Worm (Caenorhabditis elegans) whole organism, L1 larva: ENCODE data around the gene srx-119.
A peak's percentile ranks its signal among the peaks of the same experiment; 100 is the strongest.
"Not testable (repeated sequence)": the region's sequence is repeated elsewhere in the genome, so short reads cannot be mapped to it uniquely, and the experiment has no call there.

Experiments used
- C16A3.4 ChIP-seq: fragments of 150-350 bp; optimal IDR thresholded peaks from 2 replicates; lab custom pipeline; 2014; ENCODE audit warnings: missing biosample characterization, missing genetic modification characterization
- aha-1 ChIP-seq: fragments of 150-350 bp; optimal IDR thresholded peaks from 2 replicates; lab custom pipeline; 2014; ENCODE audit warnings: missing biosample characterization, missing genetic modification characterization
- alr-1 ChIP-seq: fragments of 200-800 bp; sonication (Bioruptor generic); optimal IDR thresholded peaks from 2 replicates; lab custom pipeline; 2018; ENCODE audit warnings: borderline replicate concordance, mild to moderate bottlenecking, missing genetic modification characterization, missing compliant biosample characterization
- ceh-82 ChIP-seq, 3 experiments: fragments of 150-350 bp in 1 of 3; sonication (generic microtip) in 2 of 3; optimal IDR thresholded peaks; 2 replicates each; lab custom pipeline; 2014 to 2017; ENCODE audit warnings: missing biosample characterization in 3 of 3, missing genetic modification characterization in 3 of 3
- ceh-88 ChIP-seq: fragments of 200-800 bp; sonication (Bioruptor generic); IDR thresholded peaks from 2 replicates; pipeline ENCODE4 v1.3.6; 2022; ENCODE audit warnings: missing genetic modification characterization, missing compliant biosample characterization
- ces-1 ChIP-seq: fragments of 150-350 bp; optimal IDR thresholded peaks from 2 replicates; lab custom pipeline; 2014; ENCODE audit warnings: missing biosample characterization, missing genetic modification reagents, missing genetic modification characterization
- dpl-1 ChIP-seq, 3 experiments: fragments of 150-350 bp in 2 of 3; sonication (generic microtip) in 1 of 3; optimal IDR thresholded peaks; 2 replicates each; lab custom pipeline; 2014 to 2017; ENCODE audit warnings: missing biosample characterization in 3 of 3, missing genetic modification characterization in 3 of 3, missing genetic modification reagents in 3 of 3
- dsc-1 ChIP-seq: sonication (generic microtip); optimal IDR thresholded peaks from 2 replicates; lab custom pipeline; 2016; ENCODE audit warnings: mild to moderate bottlenecking, missing genetic modification characterization, missing compliant biosample characterization
- efl-3 ChIP-seq: fragments of 200-800 bp; sonication (Bioruptor generic); optimal IDR thresholded peaks from 2 replicates; lab custom pipeline; 2018; ENCODE audit warnings: mild to moderate bottlenecking, missing genetic modification characterization, missing compliant biosample characterization
- egl-27 ChIP-seq, 2 experiments: fragments of 150-350 bp in 1 of 2; sonication (generic microtip); optimal IDR thresholded peaks; 3 replicates each; lab custom pipeline; 2017 to 2018; ENCODE audit warnings: missing biosample characterization in 2 of 2, missing genetic modification characterization in 2 of 2, missing genetic modification reagents in 2 of 2
- ets-5 ChIP-seq: fragments of 200-800 bp; sonication (Bioruptor generic); IDR thresholded peaks from 2 replicates; pipeline ENCODE4 v1.3.6; 2022; ENCODE audit warnings: missing genetic modification characterization, missing compliant biosample characterization
- fkh-10 ChIP-seq: sonication (generic microtip); optimal IDR thresholded peaks from 2 replicates; lab custom pipeline; 2017; ENCODE audit warnings: missing biosample characterization, missing genetic modification reagents, missing genetic modification characterization
- fkh-4 ChIP-seq: sonication (generic microtip); optimal IDR thresholded peaks from 2 replicates; lab custom pipeline; 2016; ENCODE audit warnings: missing compliant biosample characterization, missing genetic modification characterization, borderline replicate concordance
- hlh-17 ChIP-seq: fragments of 200-800 bp; sonication (Bioruptor generic); optimal IDR thresholded peaks from 2 replicates; lab custom pipeline; 2018; ENCODE audit warnings: missing genetic modification characterization, mild to moderate bottlenecking, missing compliant biosample characterization, moderate library complexity, borderline replicate concordance
- hlh-4 ChIP-seq: sonication (generic microtip); optimal IDR thresholded peaks from 2 replicates; lab custom pipeline; 2016; ENCODE audit warnings: mild to moderate bottlenecking, missing genetic modification characterization, missing compliant biosample characterization
- hpl-2 ChIP-seq: fragments of 150-350 bp; optimal IDR thresholded peaks from 2 replicates; lab custom pipeline; 2014; ENCODE audit warnings: missing biosample characterization, missing genetic modification reagents, missing genetic modification characterization
- lin-13 ChIP-seq: fragments of 150-350 bp; optimal IDR thresholded peaks from 2 replicates; lab custom pipeline; 2014; ENCODE audit warnings: missing biosample characterization, missing genetic modification reagents, missing genetic modification characterization
- mab-9 ChIP-seq: fragments of 200-800 bp; sonication (Bioruptor generic); IDR thresholded peaks from 2 replicates; pipeline ENCODE4 v1.3.6; 2022; ENCODE audit warnings: missing genetic modification reagents, missing genetic modification characterization, missing compliant biosample characterization
- mdl-1 ChIP-seq, 2 experiments: fragments of 150-350 bp; optimal IDR thresholded peaks; 2 replicates each; lab custom pipeline; 2014 to 2017; ENCODE audit warnings: missing biosample characterization in 2 of 2, missing genetic modification characterization in 2 of 2, inconsistent platforms in 1 of 2
- mep-1 ChIP-seq: fragments of 150-350 bp; optimal IDR thresholded peaks from 2 replicates; lab custom pipeline; 2014; ENCODE audit warnings: missing biosample characterization, missing genetic modification characterization
- nhr-12 ChIP-seq: sonication (generic microtip); optimal IDR thresholded peaks from 2 replicates; lab custom pipeline; 2017; ENCODE audit warnings: missing biosample characterization, missing genetic modification characterization
- nhr-19 ChIP-seq: fragments of 200-800 bp; sonication (Bioruptor generic); conservative IDR thresholded peaks from 2 replicates; pipeline ENCODE4 v1.3.6; 2022; ENCODE audit warnings: missing genetic modification characterization, missing compliant biosample characterization
- nhr-28 ChIP-seq: fragments of 150-350 bp; optimal IDR thresholded peaks from 2 replicates; lab custom pipeline; 2014; ENCODE audit warnings: missing biosample characterization, missing genetic modification characterization
- nhr-71 ChIP-seq: sonication (generic microtip); optimal IDR thresholded peaks from 2 replicates; lab custom pipeline; 2016; ENCODE audit warnings: mild to moderate bottlenecking, missing genetic modification characterization, moderate library complexity, missing compliant biosample characterization
- nhr-85 ChIP-seq: sonication (generic microtip); peaks from one replicate; lab custom pipeline; 2016; ENCODE audit warnings: missing genetic modification characterization, inconsistent platforms, missing compliant biosample characterization
- pag-3 ChIP-seq: sonication (generic microtip); optimal IDR thresholded peaks from 2 replicates; lab custom pipeline; 2017; ENCODE audit warnings: missing genetic modification characterization, mild to moderate bottlenecking, missing compliant biosample characterization, antibody characterized with exemption, borderline replicate concordance; ENCODE audit not compliant: insufficient read depth
- pqm-1 ChIP-seq: sonication (generic microtip); optimal IDR thresholded peaks from 3 replicates; lab custom pipeline; 2017; ENCODE audit warnings: missing biosample characterization, missing genetic modification characterization
- snu-23 ChIP-seq: sonication (generic microtip); optimal IDR thresholded peaks from 2 replicates; lab custom pipeline; 2016; ENCODE audit warnings: missing genetic modification characterization, missing compliant biosample characterization
- sox-4 ChIP-seq: sonication (generic microtip); optimal IDR thresholded peaks from 2 replicates; lab custom pipeline; 2016; ENCODE audit warnings: missing genetic modification characterization, missing compliant biosample characterization
- swsn-7 ChIP-seq: sonication (generic microtip); optimal IDR thresholded peaks from 2 replicates; lab custom pipeline; 2016; ENCODE audit warnings: missing genetic modification characterization, missing compliant biosample characterization
- unc-130 ChIP-seq: fragments of 150-350 bp; optimal IDR thresholded peaks from 2 replicates; lab custom pipeline; 2017; ENCODE audit warnings: missing biosample characterization, missing genetic modification characterization, inconsistent platforms
- unc-30 ChIP-seq: sonication (generic microtip); optimal IDR thresholded peaks from 2 replicates; lab custom pipeline; 2017; ENCODE audit warnings: missing biosample characterization, missing genetic modification characterization
- unc-86 ChIP-seq: sonication (generic microtip); optimal IDR thresholded peaks from 2 replicates; lab custom pipeline; 2016; ENCODE audit warnings: missing genetic modification characterization, missing compliant biosample characterization
- unc-98 ChIP-seq: fragments of 200-800 bp; sonication (Bioruptor generic); IDR thresholded peaks from 2 replicates; pipeline ENCODE4 v1.3.6; 2022; ENCODE audit warnings: missing genetic modification characterization, missing compliant biosample characterization
- vab-15 ChIP-seq: sonication (generic microtip); optimal IDR thresholded peaks from 2 replicates; lab custom pipeline; 2017; ENCODE audit warnings: missing genotype, mild to moderate bottlenecking, missing genetic modification characterization, missing compliant biosample characterization
- xbp-1 ChIP-seq: sonication (generic microtip); optimal IDR thresholded peaks from 2 replicates; lab custom pipeline; 2016; ENCODE audit warnings: missing genetic modification characterization, missing compliant biosample characterization
- zag-1 ChIP-seq: fragments of 150-350 bp; optimal IDR thresholded peaks from 2 replicates; lab custom pipeline; 2014; ENCODE audit warnings: missing biosample characterization, missing genetic modification characterization

Gene srx-119

ce11 chrII:12519616-12520015 is 8.4 kb upstream of the srx-119 start, which contains the start of gene ceh-99:
Gene ceh-99 (plus strand): TSS chrII:12519981.
- TF ChIP-seq unc-30 (tag; lab: Kevin White, UChicago) = no peak
- no peak for TF ChIP-seq xbp-1 (tag; lab: Kevin White, UChicago)
- TF ChIP-seq sox-4 = no peak
- TF ChIP-seq swsn-7 (tag; lab: Kevin White, UChicago) = no peak
- no peak for TF ChIP-seq ceh-88 (GFP tag; lab: Robert Waterston, UW)
- no peak for TF ChIP-seq dpl-1 (GFP tag; optimal IDR thresholded peaks at IDR 0.05; lab: Kevin White, UChicago)
- no peak for TF ChIP-seq hpl-2 (GFP tag; lab: Kevin White, UChicago)
- no peak for TF ChIP-seq ces-1 (GFP tag; lab: Kevin White, UChicago)
- no peak for TF ChIP-seq pag-3 (tag; lab: Kevin White, UChicago)
- TF ChIP-seq hlh-4 = no peak
- TF ChIP-seq ets-5 = no peak
- TF ChIP-seq mep-1 = no peak
- TF ChIP-seq efl-3 (GFP tag; lab: Kevin White, UChicago) = no peak
- no peak for TF ChIP-seq nhr-19
- TF ChIP-seq nhr-12 = no peak
- no peak for TF ChIP-seq mdl-1 (tag; optimal IDR thresholded peaks at IDR 0.05; lab: Kevin White, UChicago)
- no peak for TF ChIP-seq hlh-17 (GFP tag; lab: Kevin White, UChicago)

ce11 chrII:12525526-12525925 is 2.5 kb upstream of the srx-119 start, which contains the start of gene srx-118:
Gene srx-118 (plus strand): TSS chrII:12525826.
- TF ChIP-seq fkh-10 (GFP tag; lab: Kevin White, UChicago) = no peak
- no peak for TF ChIP-seq vab-15 (tag; lab: Kevin White, UChicago)
- no peak for TF ChIP-seq aha-1 (tag; lab: Kevin White, UChicago)
- no peak for TF ChIP-seq nhr-85 (tag; lab: Kevin White, UChicago)
- TF ChIP-seq unc-98 (GFP tag; lab: Robert Waterston, UW) = no peak
- no peak for TF ChIP-seq snu-23 (GFP tag; lab: Kevin White, UChicago)
- TF ChIP-seq C16A3.4 (tag; lab: Kevin White, UChicago) = no peak
- no peak for TF ChIP-seq unc-130 (tag; lab: Kevin White, UChicago)

ce11 chrII:12530958-12531357 is 2.9 kb downstream of the srx-119 start, which contains the start of gene srx-120:
Gene srx-120 (plus strand): TSS chrII:12531258.
- no peak for TF ChIP-seq nhr-19
- no peak for TF ChIP-seq unc-30 (tag; lab: Kevin White, UChicago)
- TF ChIP-seq alr-1 (tag; lab: Kevin White, UChicago) = no peak

- peak; percentile 64 for TF ChIP-seq dsc-1 (tag; lab: Kevin White, UChicago)
- TF ChIP-seq mdl-1 (tag; optimal IDR thresholded peaks at IDR 0.05; lab: Kevin White, UChicago) = no peak
- TF ChIP-seq fkh-4 = no peak
- TF ChIP-seq alr-1 (tag; lab: Kevin White, UChicago) = no peak
Observed at ce11 chrII:12535297-12535803, 7.3 kb downstream of the srx-119 start, which contains the start of gene nimk-1. Gene nimk-1 (plus strand): TSS chrII:12535753.

- not testable (repeated sequence) for TF ChIP-seq unc-86 (tag; lab: Kevin White, UChicago); vab-15 (tag; lab: Kevin White, UChicago); nhr-28
- TF ChIP-seq, all 84 proteins: peak for 0; not testable (repeated sequence) for 84
Observed at ce11 chrII:12536203-12536602, 8.2 kb downstream of the srx-119 start, which contains the start of gene F49C5.3. Gene F49C5.3 (plus strand): TSS chrII:12536503.

ce11 chrII:12539395-12539794 is 11.3 kb downstream of the srx-119 start:
- no peak for TF ChIP-seq egl-27 (tag; optimal IDR thresholded peaks at IDR 0.05; lab: Kevin White, UChicago)
- no peak for TF ChIP-seq alr-1 (tag; lab: Kevin White, UChicago)
- no peak for TF ChIP-seq nhr-19
- TF ChIP-seq lin-13 (GFP tag; lab: Kevin White, UChicago) = no peak
- no peak for TF ChIP-seq zag-1 (tag; lab: Kevin White, UChicago)
- TF ChIP-seq ceh-82 (tag; optimal IDR thresholded peaks at IDR 0.05; lab: Kevin White, UChicago) = no peak
- no peak for TF ChIP-seq mab-9 (GFP tag; lab: Robert Waterston, UW)
- TF ChIP-seq nhr-71 (tag; lab: Kevin White, UChicago) = no peak
- TF ChIP-seq pqm-1 (tag; lab: Kevin White, UChicago) = no peak
- no peak for TF ChIP-seq fkh-4
- TF ChIP-seq unc-86 (tag; lab: Kevin White, UChicago) = no peak
- TF ChIP-seq nhr-28 = no peak
- TF ChIP-seq efl-3 (GFP tag; lab: Kevin White, UChicago) = no peak
- TF ChIP-seq, all 84 proteins: peak for 0
